Worm (Caenorhabditis elegans) whole organism, L4 larva: ENCODE results near the gene C47E12.12.

Source experiments
- ZK337.2 ChIP-seq: fragments of 200-800 bp; sonication (Bioruptor generic); IDR thresholded peaks from 2 replicates; pipeline ENCODE4 v1.3.6; 2022; ENCODE audit warnings: missing genetic modification reagents, missing genetic modification characterization, missing compliant biosample characterization
- ama-1 ChIP-seq: fragments of 150-350 bp; optimal IDR thresholded peaks from 2 replicates; lab custom pipeline; 2014; ENCODE audit warnings: inconsistent platforms, mixed read lengths
- attf-4 ChIP-seq: sonication (generic microtip); optimal IDR thresholded peaks from 3 replicates; lab custom pipeline; 2017; ENCODE audit warnings: missing biosample characterization, missing genetic modification characterization
- lin-1 ChIP-seq: fragments of 200-800 bp; sonication (Bioruptor generic); IDR thresholded peaks from 2 replicates; pipeline ENCODE4 v1.3.6; 2022; ENCODE audit warnings: missing genetic modification reagents, missing genetic modification characterization, missing compliant biosample characterization
- lin-29 ChIP-seq: fragments of 200-800 bp; sonication (Bioruptor generic); IDR thresholded peaks from 2 replicates; pipeline ENCODE4 v1.3.6; 2022; ENCODE audit warnings: missing genetic modification reagents, missing genetic modification characterization, missing compliant biosample characterization
- lin-39 ChIP-seq: fragments of 150-350 bp; optimal IDR thresholded peaks from 2 replicates; lab custom pipeline; 2014; ENCODE audit warnings: missing biosample characterization, missing genetic modification reagents, missing genetic modification characterization
- nhr-102 ChIP-seq: sonication (generic microtip); optimal IDR thresholded peaks from 2 replicates; lab custom pipeline; 2016; ENCODE audit warnings: mild to moderate bottlenecking, missing genetic modification characterization, moderate library complexity, missing compliant biosample characterization
- nhr-28 ChIP-seq: fragments of 150-350 bp; optimal IDR thresholded peaks from 2 replicates; lab custom pipeline; 2014; ENCODE audit warnings: missing biosample characterization, missing genetic modification characterization
- nhr-76 ChIP-seq: fragments of 150-350 bp; optimal IDR thresholded peaks from 2 replicates; lab custom pipeline; 2014; ENCODE audit warnings: missing biosample characterization, missing genetic modification characterization
- spr-1 ChIP-seq: sonication (generic microtip); optimal IDR thresholded peaks from 2 replicates; lab custom pipeline; 2016; ENCODE audit warnings: mild to moderate bottlenecking, missing genetic modification characterization, missing compliant biosample characterization
- zip-2 ChIP-seq: fragments of 150-350 bp; optimal IDR thresholded peaks from 2 replicates; lab custom pipeline; 2014; ENCODE audit warnings: missing biosample characterization, missing genetic modification characterization

DNA sequence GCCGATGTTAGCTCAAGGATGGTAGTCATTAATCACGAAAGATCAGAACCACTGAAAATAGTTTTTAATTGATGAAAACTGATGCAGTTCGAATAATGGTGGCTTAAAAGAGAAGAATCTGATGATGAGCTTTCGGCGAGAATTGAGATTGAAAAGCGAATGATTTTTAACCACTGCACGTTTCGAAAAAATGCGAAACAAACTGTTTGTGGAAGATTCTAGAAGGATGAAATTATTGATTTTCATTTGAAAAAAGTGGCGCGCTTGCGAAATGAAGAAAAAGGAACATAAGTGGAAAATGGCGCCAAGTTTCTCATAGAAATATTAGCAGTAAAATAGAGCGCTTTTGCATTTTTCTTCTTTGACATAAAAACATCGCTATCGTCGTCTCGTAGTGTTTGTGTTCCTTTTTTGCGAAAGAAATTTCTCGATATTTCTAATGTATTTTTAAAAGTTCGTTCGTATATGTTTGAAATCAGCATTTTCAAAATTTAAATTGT lies 22.4 kb upstream of the C47E12.12 start, which contains the start of gene uba-1:
- TF ChIP-seq zip-2 (tag; lab: Kevin White, UChicago) (peak; percentile 61), lin-29 (GFP tag; lab: Robert Waterston, UW) (no peak), lin-39 (no peak), nhr-102 (tag; lab: Kevin White, UChicago) (peak; percentile 77), nhr-28 (tag; lab: Kevin White, UChicago) (peak; percentile 19), nhr-76 (tag; lab: Kevin White, UChicago) (no peak), spr-1 (tag; lab: Kevin White, UChicago) (peak; percentile 13), ZK337.2 (no peak), attf-4 (tag; lab: Kevin White, UChicago) (no peak), ama-1 (lab: Kevin White, UChicago) (peak; percentile 77), lin-1 (GFP tag; lab: Robert Waterston, UW) (no peak)
